Fruit fly (Drosophila melanogaster) whole organism, prepupa: ENCODE data around the gene CG33644.

ENCODE experiments used
- CG11294 ChIP-seq: fragments of 200-800 bp; sonication (Bioruptor generic); IDR thresholded peaks from 2 replicates; pipeline ENCODE4 v1.3.6; 2022; ENCODE audit warnings: missing biosample characterization, missing genetic modification characterization
- CG11762 ChIP-seq: fragments of 200-800 bp; sonication (Bioruptor generic); optimal IDR thresholded peaks from 3 replicates; lab custom pipeline; 2016; ENCODE audit warnings: missing biosample characterization, missing genetic modification characterization; ENCODE audit not compliant: insufficient read depth
- CG15336 ChIP-seq: fragments of 200-800 bp; sonication (Bioruptor generic); IDR thresholded peaks from 2 replicates; pipeline ENCODE4 v1.3.6; 2022; ENCODE audit warnings: missing biosample characterization, missing genetic modification characterization
- CG1621 ChIP-seq: fragments of 200-800 bp; sonication (Bioruptor generic); optimal IDR thresholded peaks from 3 replicates; lab custom pipeline; 2018; ENCODE audit warnings: missing biosample characterization, mild to moderate bottlenecking, missing genetic modification characterization
- CG16779 ChIP-seq: fragments of 200-800 bp; sonication (Bioruptor generic); optimal IDR thresholded peaks from 3 replicates; lab custom pipeline; 2017; ENCODE audit warnings: missing biosample characterization, mild to moderate bottlenecking, missing genetic modification characterization
- CG3032 ChIP-seq: fragments of 200-800 bp; optimal IDR thresholded peaks from 2 replicates; lab custom pipeline; 2019; ENCODE audit warnings: missing biosample characterization, mild to moderate bottlenecking, missing genetic modification characterization, moderate library complexity
- CG31627 ChIP-seq: fragments of 200-800 bp; sonication (Bioruptor generic); optimal IDR thresholded peaks from 3 replicates; lab custom pipeline; 2016; ENCODE audit warnings: missing biosample characterization, missing genetic modification characterization
- CG3919 ChIP-seq: fragments of 200-800 bp; sonication (Bioruptor generic); optimal IDR thresholded peaks from 3 replicates; lab custom pipeline; 2016; ENCODE audit warnings: missing biosample characterization, missing genetic modification characterization
- CG4318 ChIP-seq: fragments of 200-800 bp; sonication (Bioruptor generic); optimal IDR thresholded peaks from 3 replicates; lab custom pipeline; 2017; ENCODE audit warnings: missing biosample characterization, mild to moderate bottlenecking, missing genetic modification characterization
- CG6163 ChIP-seq: fragments of 200-800 bp; sonication (Bioruptor generic); IDR thresholded peaks from 3 replicates; pipeline ENCODE4 v1.3.6; 2022; ENCODE audit warnings: missing biosample characterization, missing genetic modification characterization
- CG6276 ChIP-seq: fragments of 200-800 bp; sonication (Bioruptor generic); optimal IDR thresholded peaks from 2 replicates; lab custom pipeline; 2017; ENCODE audit warnings: missing biosample characterization, mild to moderate bottlenecking, missing genetic modification characterization
- CG8319 ChIP-seq: fragments of 200-800 bp; sonication (Bioruptor generic); optimal IDR thresholded peaks from 3 replicates; lab custom pipeline; 2016; ENCODE audit warnings: missing biosample characterization, missing genetic modification characterization
- CG8632 ChIP-seq: fragments of 200-800 bp; sonication (Bioruptor generic); optimal IDR thresholded peaks from 3 replicates; lab custom pipeline; 2016; ENCODE audit warnings: missing biosample characterization, missing genetic modification characterization
- CG9139 ChIP-seq: fragments of 200-800 bp; sonication (Bioruptor generic); optimal IDR thresholded peaks from 3 replicates; lab custom pipeline; 2017; ENCODE audit warnings: missing biosample characterization, mild to moderate bottlenecking, missing genetic modification characterization
- Eip75B ChIP-seq: fragments of 200-800 bp; sonication (Bioruptor generic); optimal IDR thresholded peaks from 3 replicates; lab custom pipeline; 2016; ENCODE audit warnings: missing biosample characterization, missing genetic modification characterization
- Eip93F ChIP-seq: fragments of 200-800 bp; sonication (Bioruptor generic); optimal IDR thresholded peaks from 2 replicates; lab custom pipeline; 2016; ENCODE audit warnings: missing biosample characterization, mild to moderate bottlenecking, missing genetic modification characterization
- Ets21C ChIP-seq: fragments of 200-800 bp; sonication (Bioruptor generic); optimal IDR thresholded peaks from 3 replicates; lab custom pipeline; 2016; ENCODE audit warnings: missing biosample characterization, missing genetic modification characterization
- Ets96B ChIP-seq: fragments of 200-800 bp; optimal IDR thresholded peaks from 2 replicates; lab custom pipeline; 2019; ENCODE audit warnings: missing biosample characterization, mild to moderate bottlenecking, missing genetic modification characterization, moderate library complexity
- Hr39 ChIP-seq: fragments of 200-800 bp; sonication (Bioruptor generic); optimal IDR thresholded peaks from 2 replicates; lab custom pipeline; 2016; ENCODE audit warnings: missing biosample characterization, missing genetic modification characterization
- Lpt ChIP-seq: fragments of 200-800 bp; sonication (Bioruptor generic); optimal IDR thresholded peaks from 3 replicates; lab custom pipeline; 2016; ENCODE audit warnings: missing biosample characterization, missing genetic modification characterization
- Met ChIP-seq: fragments of 200-800 bp; sonication (Bioruptor generic); optimal IDR thresholded peaks from 3 replicates; lab custom pipeline; 2016; ENCODE audit warnings: missing biosample characterization, missing genetic modification characterization
- OdsH ChIP-seq: fragments of 200-800 bp; sonication (Bioruptor generic); optimal IDR thresholded peaks from 3 replicates; lab custom pipeline; 2016; ENCODE audit warnings: missing biosample characterization, missing genetic modification characterization
- Smox ChIP-seq: fragments of 200-800 bp; sonication (Bioruptor generic); optimal IDR thresholded peaks from 3 replicates; lab custom pipeline; 2016; ENCODE audit warnings: missing biosample characterization, missing genetic modification characterization
- Sox102F ChIP-seq: fragments of 200-800 bp; sonication (Bioruptor generic); optimal IDR thresholded peaks from 2 replicates; lab custom pipeline; 2016; ENCODE audit warnings: missing biosample characterization, mild to moderate bottlenecking, missing genetic modification characterization
- Sox15 ChIP-seq: fragments of 200-800 bp; sonication (Bioruptor generic); optimal IDR thresholded peaks from 3 replicates; lab custom pipeline; 2016; ENCODE audit warnings: missing biosample characterization, missing genetic modification characterization
- achi ChIP-seq: fragments of 200-800 bp; sonication (Bioruptor generic); optimal IDR thresholded peaks from 3 replicates; lab custom pipeline; 2016; ENCODE audit warnings: missing biosample characterization, missing genetic modification characterization
- acj6 ChIP-seq: fragments of 200-800 bp; sonication (Bioruptor generic); optimal IDR thresholded peaks from 3 replicates; lab custom pipeline; 2016; ENCODE audit warnings: missing biosample characterization, missing genetic modification characterization
- cyc ChIP-seq: fragments of 200-800 bp; sonication (Bioruptor generic); optimal IDR thresholded peaks from 3 replicates; lab custom pipeline; 2016; ENCODE audit warnings: missing biosample characterization, missing genetic modification characterization
- dac ChIP-seq: fragments of 200-800 bp; sonication (Bioruptor generic); optimal IDR thresholded peaks from 2 replicates; lab custom pipeline; 2017; ENCODE audit warnings: missing biosample characterization, mild to moderate bottlenecking, missing genetic modification characterization
- dsx ChIP-seq: fragments of 200-800 bp; optimal IDR thresholded peaks from 3 replicates; lab custom pipeline; 2019; ENCODE audit warnings: missing biosample characterization, mild to moderate bottlenecking, missing genetic modification characterization, moderate library complexity; ENCODE audit not compliant: poor library complexity, severe bottlenecking
- eg ChIP-seq: fragments of 200-800 bp; sonication (Bioruptor generic); IDR thresholded peaks from 3 replicates; pipeline ENCODE4 v1.3.6; 2022; ENCODE audit warnings: missing biosample characterization, missing genetic modification characterization
- fd59A ChIP-seq: fragments of 200-800 bp; sonication (Bioruptor generic); optimal IDR thresholded peaks from 2 replicates; lab custom pipeline; 2017; ENCODE audit warnings: missing biosample characterization, mild to moderate bottlenecking, missing genetic modification characterization, missing genetic modification reagents
- fd85E ChIP-seq: fragments of 200-800 bp; sonication (Bioruptor generic); optimal IDR thresholded peaks from 3 replicates; lab custom pipeline; 2016; ENCODE audit warnings: missing biosample characterization, missing genetic modification characterization
- fkh ChIP-seq: fragments of 200-800 bp; sonication (Bioruptor generic); optimal IDR thresholded peaks from 3 replicates; lab custom pipeline; 2017; ENCODE audit warnings: missing biosample characterization, mild to moderate bottlenecking, missing genetic modification characterization, moderate library complexity
- net ChIP-seq: fragments of 200-800 bp; sonication (Bioruptor generic); optimal IDR thresholded peaks from 3 replicates; lab custom pipeline; 2016; ENCODE audit warnings: missing biosample characterization, missing genetic modification characterization
- pdm3 ChIP-seq: fragments of 200-800 bp; sonication (Bioruptor generic); optimal IDR thresholded peaks from 3 replicates; lab custom pipeline; 2016; ENCODE audit warnings: missing biosample characterization, missing genetic modification characterization
- salr ChIP-seq, 2 experiments: fragments of 200-800 bp; sonication (Bioruptor generic); optimal IDR thresholded peaks; 3 replicates each; lab custom pipeline; 2016 to 2018; ENCODE audit warnings: missing biosample characterization in 2 of 2, missing genetic modification characterization in 2 of 2, mild to moderate bottlenecking in 1 of 2
- spab ChIP-seq: fragments of 200-800 bp; sonication (Bioruptor generic); optimal IDR thresholded peaks from 2 replicates; lab custom pipeline; 2017; ENCODE audit warnings: missing biosample characterization, mild to moderate bottlenecking, missing genetic modification characterization, missing genetic modification reagents
- ss ChIP-seq, 2 experiments: fragments of 200-800 bp; sonication (Bioruptor generic); optimal IDR thresholded peaks; 2 replicates in 1 of 2; 3 replicates in 1 of 2; lab custom pipeline; 2017 to 2018; ENCODE audit warnings: mild to moderate bottlenecking in 2 of 2, missing biosample characterization in 2 of 2, missing genetic modification characterization in 2 of 2, moderate library complexity in 1 of 2
- svp ChIP-seq: fragments of 200-800 bp; sonication (Bioruptor generic); peaks from one replicate; lab custom pipeline; 2016; ENCODE audit warnings: missing biosample characterization, missing genetic modification characterization
- topi ChIP-seq: fragments of 200-800 bp; sonication (Bioruptor generic); optimal IDR thresholded peaks from 3 replicates; lab custom pipeline; 2016; ENCODE audit warnings: missing biosample characterization, missing genetic modification characterization
- vri ChIP-seq: fragments of 200-800 bp; sonication (Bioruptor generic); optimal IDR thresholded peaks from 3 replicates; lab custom pipeline; 2016; ENCODE audit warnings: missing biosample characterization, mild to moderate bottlenecking, missing genetic modification characterization

The CG33644 gene

DNA sequence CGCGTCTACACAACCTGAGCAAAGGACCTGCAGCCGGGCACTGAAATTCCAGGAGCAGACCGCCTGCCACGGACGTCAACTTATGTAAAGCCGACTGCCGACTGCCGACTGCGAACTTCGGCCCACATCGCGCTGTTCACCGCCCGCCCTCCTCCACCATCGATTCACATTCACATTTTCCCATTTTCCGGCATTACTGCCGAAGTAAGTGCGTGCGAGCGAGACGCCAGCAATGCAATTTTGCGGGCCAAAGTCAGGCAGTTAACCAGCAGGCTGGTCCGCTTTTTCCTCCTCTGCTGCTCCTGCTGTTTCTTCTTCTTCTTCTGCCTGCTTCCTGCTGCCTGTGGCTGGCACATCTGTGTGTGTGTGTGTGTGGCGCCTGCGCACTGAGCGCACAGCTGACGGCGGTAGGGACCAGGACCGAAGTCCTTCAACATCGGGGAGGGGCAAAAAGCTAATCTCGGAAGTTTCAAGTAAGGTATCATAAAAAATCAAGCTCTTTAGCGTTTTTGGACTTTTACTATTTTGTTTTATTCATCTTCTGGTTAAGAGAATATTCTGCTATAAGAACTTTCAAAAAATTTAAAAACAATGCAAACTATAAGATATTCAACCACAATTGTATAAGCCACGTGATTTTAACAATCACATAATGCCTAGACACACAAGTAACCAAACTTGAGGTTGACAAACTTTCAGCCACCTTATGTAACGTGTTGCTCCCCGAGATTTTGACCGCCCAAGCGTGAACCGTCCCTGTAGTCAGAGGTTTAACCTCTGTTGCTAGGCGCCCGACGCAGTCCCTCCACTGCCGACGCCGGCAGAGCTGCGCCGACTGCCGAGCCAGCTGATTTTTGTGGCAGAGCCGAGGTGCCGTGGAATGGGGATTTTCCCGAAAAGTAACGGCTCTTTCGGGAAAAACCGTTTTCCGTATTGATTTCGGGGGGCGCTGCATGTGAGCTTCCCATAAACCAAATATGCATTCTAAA, 16.1 kb downstream of the CG33644 start (continued):
- TF ChIP-seq ss (GFP tag; optimal IDR thresholded peaks at IDR 0.05; lab: Kevin White, UChicago) (peak; percentile 54 to 72), net (peak; percentile 55), Sox102F (GFP tag; lab: Kevin White, UChicago) (peak; percentile 79), Ets96B (tag; lab: Kevin White, UChicago) (peak; percentile 67), CG11294 (GFP tag; lab: Robert Waterston, UW) (peak; percentile 45; the same call in 1 of the 2 replicates), CG9139 (GFP tag; lab: Kevin White, UChicago) (peak; percentile 55), cyc (peak; percentile 85), Eip75B (GFP tag; lab: Kevin White, UChicago) (peak; percentile 85), topi (GFP tag; lab: Kevin White, UChicago) (peak; percentile 86), eg (peak; percentile 40; the same call in 1 of the 3 replicates), OdsH (GFP tag; lab: Kevin White, UChicago) (peak; percentile 84), CG8632 (GFP tag; lab: Kevin White, UChicago) (peak; percentile 64), CG4318 (GFP tag; lab: Kevin White, UChicago) (peak; percentile 69), vri (GFP tag; lab: Kevin White, UChicago) (peak; percentile 41), CG6163 (GFP tag; lab: Robert Waterston, UW) (no peak; the same call in 2 of the 3 replicates), salr (GFP tag; optimal IDR thresholded peaks at IDR 0.05; lab: Kevin White, UChicago) (peak; percentile 18 to 79), CG3919 (GFP tag; lab: Kevin White, UChicago) (peak; percentile 82), CG15336 (no peak), CG16779 (tag; lab: Kevin White, UChicago) (peak; percentile 41), Hr39 (GFP tag; lab: Kevin White, UChicago) (peak; percentile 88), Met (GFP tag; lab: Kevin White, UChicago) (peak; percentile 85), fd85E (GFP tag; lab: Kevin White, UChicago) (no peak)

DNA sequence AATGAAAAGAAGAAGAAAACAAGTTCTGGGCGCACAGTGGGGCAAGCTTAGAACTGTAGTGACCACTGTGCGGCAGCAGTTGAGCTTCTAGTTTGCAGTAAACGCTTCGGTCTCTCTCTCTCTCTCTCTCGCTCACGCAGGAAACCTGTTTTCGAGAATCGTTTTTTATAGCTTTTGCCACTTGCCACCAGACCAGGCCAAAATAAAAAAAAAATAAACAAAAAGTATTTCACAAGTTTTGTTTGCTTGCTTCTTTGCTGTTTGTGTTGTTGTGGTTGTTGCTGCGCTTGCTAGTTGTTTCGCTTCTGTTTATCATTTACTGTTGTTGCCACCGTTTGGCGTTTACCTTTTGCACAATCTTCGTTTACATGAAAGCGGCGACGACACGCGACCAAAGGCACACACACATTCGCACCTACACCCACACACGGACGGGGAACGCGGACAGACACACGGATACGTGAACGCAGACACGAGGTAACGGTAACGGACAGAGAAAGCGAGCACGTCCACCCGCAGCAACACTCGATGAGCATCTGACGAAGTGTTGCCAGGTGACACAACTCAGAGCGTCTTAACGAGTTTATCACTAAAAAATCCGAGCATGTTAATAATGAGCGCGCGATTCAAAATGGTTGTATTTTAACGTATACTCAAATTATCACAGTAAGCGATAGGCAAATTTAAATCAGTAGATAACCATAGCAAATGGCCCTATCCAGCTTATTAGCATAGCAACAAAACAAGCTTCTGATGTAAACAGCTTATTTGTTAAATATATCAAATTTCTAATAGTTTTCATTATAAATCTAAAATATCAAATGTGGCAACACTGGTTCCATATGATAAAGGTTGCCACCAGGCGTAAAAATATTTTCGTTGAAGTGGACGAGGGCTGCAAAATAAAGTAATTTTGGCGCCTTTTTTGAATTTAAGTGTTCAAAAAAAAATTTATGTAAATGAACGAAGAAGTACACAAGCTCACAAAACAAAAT, 17.2 kb downstream of the CG33644 start, which contains the start of gene B4:
TSS of gene B4 (minus strand) at position 543 of the 995 bp plus-strand sequence.
- TF ChIP-seq CG3032 (tag; lab: Kevin White, UChicago) (peak; percentile 26), CG31627 (peak; percentile 11), Ets21C (GFP tag; lab: Kevin White, UChicago) (no peak), eg (peak; percentile 65; the same call in 2 of the 3 replicates), salr (GFP tag; optimal IDR thresholded peaks at IDR 0.05; lab: Kevin White, UChicago) (no peak), CG11762 (GFP tag; lab: Kevin White, UChicago) (no peak), CG1621 (tag; lab: Kevin White, UChicago) (peak; percentile 49), spab (GFP tag; lab: Kevin White, UChicago) (peak; percentile 54), Smox (GFP tag; lab: Kevin White, UChicago) (no peak), CG8632 (GFP tag; lab: Kevin White, UChicago) (no peak), CG4318 (GFP tag; lab: Kevin White, UChicago) (no peak), fkh (GFP tag; lab: Kevin White, UChicago) (peak; percentile 92), Sox15 (GFP tag; lab: Kevin White, UChicago) (peak; percentile 6), acj6 (GFP tag; lab: Kevin White, UChicago) (peak; percentile 7), fd59A (peak; percentile 18), Eip93F (peak; percentile 7), CG6163 (GFP tag; lab: Robert Waterston, UW) (peak; percentile 57; the same call in 2 of the 3 replicates), CG16779 (tag; lab: Kevin White, UChicago) (peak; percentile 60), dsx (peak; percentile 21), CG11294 (GFP tag; lab: Robert Waterston, UW) (0 out of 2 replicates have a peak, but pooled peaks have one; percentile 7), net (peak; percentile 42), ss (GFP tag; optimal IDR thresholded peaks at IDR 0.05; lab: Kevin White, UChicago) (peak; percentile 86 to 92), dac (GFP tag; lab: Kevin White, UChicago) (no peak), CG6276 (peak; percentile 74), pdm3 (GFP tag; lab: Kevin White, UChicago) (no peak), Eip75B (GFP tag; lab: Kevin White, UChicago) (no peak), vri (GFP tag; lab: Kevin White, UChicago) (peak; percentile 22), achi (GFP tag; lab: Kevin White, UChicago) (no peak), svp (peak; percentile 55), CG8319 (GFP tag; lab: Kevin White, UChicago) (no peak), CG9139 (GFP tag; lab: Kevin White, UChicago) (peak; percentile 49), Lpt (peak; percentile 60), OdsH (GFP tag; lab: Kevin White, UChicago) (no peak)
